Worm (Caenorhabditis elegans) whole organism, L1 larva: ENCODE data around the gene ttr-22.

Experiments used
- efl-1 ChIP-seq, 4 experiments: fragments of 150-350 bp; optimal IDR thresholded peaks in 3 of 4; peaks in 1 of 4; 1 replicate in 1 of 4; 2 replicates in 3 of 4; lab custom pipeline; 2014; ENCODE audit warnings: missing biosample characterization in 2 of 4, missing genetic modification characterization in 2 of 4, missing genetic modification reagents in 2 of 4
- jun-1 ChIP-seq: fragments of 150-350 bp; optimal IDR thresholded peaks from 2 replicates; lab custom pipeline; 2014; ENCODE audit warnings: missing biosample characterization, missing genetic modification reagents, missing genetic modification characterization
- lin-13 ChIP-seq: fragments of 150-350 bp; optimal IDR thresholded peaks from 2 replicates; lab custom pipeline; 2014; ENCODE audit warnings: missing biosample characterization, missing genetic modification reagents, missing genetic modification characterization
- lsy-2 ChIP-seq, 2 experiments: fragments of 150-350 bp; optimal IDR thresholded peaks; 2 replicates each; lab custom pipeline; 2014; ENCODE audit warnings: missing biosample characterization in 2 of 2, missing genetic modification characterization in 2 of 2
- nhr-12 ChIP-seq: sonication (generic microtip); optimal IDR thresholded peaks from 2 replicates; lab custom pipeline; 2017; ENCODE audit warnings: missing biosample characterization, missing genetic modification characterization
- nhr-28 ChIP-seq: fragments of 150-350 bp; optimal IDR thresholded peaks from 2 replicates; lab custom pipeline; 2014; ENCODE audit warnings: missing biosample characterization, missing genetic modification characterization
- nhr-77 ChIP-seq: fragments of 150-350 bp; optimal IDR thresholded peaks from 2 replicates; lab custom pipeline; 2014; ENCODE audit warnings: missing biosample characterization, missing genetic modification characterization
- pag-3 ChIP-seq: sonication (generic microtip); optimal IDR thresholded peaks from 2 replicates; lab custom pipeline; 2017; ENCODE audit warnings: missing genetic modification characterization, mild to moderate bottlenecking, missing compliant biosample characterization, antibody characterized with exemption, borderline replicate concordance; ENCODE audit not compliant: insufficient read depth
- unc-62 ChIP-seq: fragments of 150-350 bp; optimal IDR thresholded peaks from 2 replicates; lab custom pipeline; 2014; ENCODE audit warnings: missing biosample characterization, missing genetic modification reagents, missing genetic modification characterization

DNA sequence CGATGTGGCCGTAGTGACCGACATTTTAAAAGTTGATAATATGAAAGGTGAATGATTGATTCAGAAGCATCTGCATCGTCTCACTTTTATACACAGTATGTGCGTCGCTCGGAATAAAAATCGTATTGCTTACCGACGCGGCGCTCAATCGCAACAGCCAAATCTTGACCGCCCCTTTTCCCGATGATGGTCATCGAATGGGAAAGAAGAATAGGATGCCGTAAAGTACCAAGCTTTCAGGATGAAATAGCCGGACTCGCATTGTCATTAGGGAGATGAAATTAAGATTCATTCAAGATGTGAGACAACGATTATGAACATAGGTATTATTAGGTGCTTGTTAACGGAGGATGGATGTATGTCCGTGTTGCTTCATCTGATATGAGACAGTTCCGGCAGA, 42.7 kb upstream of the ttr-22 start, which contains the start of gene lon-3:
- TF ChIP-seq pag-3 (tag; lab: Kevin White, UChicago) (no peak), nhr-12 (no peak), lsy-2 (tag; optimal IDR thresholded peaks at IDR 0.05; lab: Kevin White, UChicago) (no peak), lin-13 (no peak), unc-62 (GFP tag; lab: Kevin White, UChicago) (no peak), jun-1 (tag; lab: Kevin White, UChicago) (no peak), nhr-77 (tag; lab: Kevin White, UChicago) (no peak), efl-1 (optimal IDR thresholded peaks at IDR 0.05; lab: Kevin White, UChicago) (no peak), efl-1 (GFP tag; optimal IDR thresholded peaks at IDR 0.05 in 1 of 2; lab: Kevin White, UChicago) (no peak), nhr-28 (tag; lab: Kevin White, UChicago) (no peak)
